Worm (Caenorhabditis elegans) whole organism, L3 larva: ENCODE data around the gene pgp-8.

ENCODE experiments used
- R02D3.7 ChIP-seq: fragments of 150-350 bp; optimal IDR thresholded peaks from 2 replicates; lab custom pipeline; 2014; ENCODE audit warnings: missing biosample characterization, missing genetic modification characterization
- aly-2 ChIP-seq: fragments of 150-350 bp; optimal IDR thresholded peaks from 2 replicates; lab custom pipeline; 2014; ENCODE audit warnings: missing biosample characterization, missing genetic modification characterization
- egl-27 ChIP-seq: sonication (generic microtip); optimal IDR thresholded peaks from 4 replicates; lab custom pipeline; 2017; ENCODE audit warnings: missing biosample characterization, missing genetic modification reagents, missing genetic modification characterization
- elt-1 ChIP-seq: fragments of 150-350 bp; optimal IDR thresholded peaks from 2 replicates; lab custom pipeline; 2014; ENCODE audit warnings: missing biosample characterization, missing genetic modification characterization
- fkh-10 ChIP-seq: sonication (generic microtip); optimal IDR thresholded peaks from 2 replicates; lab custom pipeline; 2017; ENCODE audit warnings: missing biosample characterization, missing genetic modification reagents, missing genetic modification characterization
- nhr-11 ChIP-seq: fragments of 150-350 bp; optimal IDR thresholded peaks from 2 replicates; lab custom pipeline; 2014; ENCODE audit warnings: missing biosample characterization, missing genetic modification characterization
- nhr-23 ChIP-seq: fragments of 150-350 bp; optimal IDR thresholded peaks from 2 replicates; lab custom pipeline; 2014; ENCODE audit warnings: missing biosample characterization, missing genetic modification reagents, missing genetic modification characterization
- nhr-25 ChIP-seq: sonication (generic microtip); optimal IDR thresholded peaks from 2 replicates; lab custom pipeline; 2017; ENCODE audit warnings: missing biosample characterization, missing genetic modification characterization
- nhr-77 ChIP-seq: fragments of 150-350 bp; optimal IDR thresholded peaks from 2 replicates; lab custom pipeline; 2014; ENCODE audit warnings: missing biosample characterization, missing genetic modification characterization
- zag-1 ChIP-seq: fragments of 150-350 bp; optimal IDR thresholded peaks from 2 replicates; lab custom pipeline; 2014; ENCODE audit warnings: missing biosample characterization, missing genetic modification characterization

ce11 chrX:10846898-10847297 is 17.3 kb downstream of the pgp-8 start:
- no peak for TF ChIP-seq egl-27
- no peak for TF ChIP-seq zag-1 (tag; lab: Kevin White, UChicago)
- TF ChIP-seq elt-1 (tag; lab: Kevin White, UChicago) = no peak
- no peak for TF ChIP-seq nhr-11 (tag; lab: Kevin White, UChicago)
- no peak for TF ChIP-seq fkh-10
- no peak for TF ChIP-seq R02D3.7 (tag; lab: Kevin White, UChicago)
- no peak for TF ChIP-seq nhr-77 (tag; lab: Kevin White, UChicago)
- TF ChIP-seq nhr-23 (tag; lab: Kevin White, UChicago) = no peak
- TF ChIP-seq nhr-25 = no peak
- no peak for TF ChIP-seq aly-2 (tag; lab: Kevin White, UChicago)
